Worm (Caenorhabditis elegans) whole organism, L1 larva: ENCODE data around the gene mrpl-51.

Experiments used
- C04F5.9 ChIP-seq: sonication (generic microtip); optimal IDR thresholded peaks from 2 replicates; lab custom pipeline; 2016; ENCODE audit warnings: missing genetic modification characterization, missing compliant biosample characterization
- C34B4.2 ChIP-seq: sonication (generic microtip); optimal IDR thresholded peaks from 2 replicates; lab custom pipeline; 2017; ENCODE audit warnings: mild to moderate bottlenecking, missing genetic modification characterization, missing compliant biosample characterization
- aha-1 ChIP-seq: fragments of 150-350 bp; optimal IDR thresholded peaks from 2 replicates; lab custom pipeline; 2014; ENCODE audit warnings: missing biosample characterization, missing genetic modification characterization
- alr-1 ChIP-seq: fragments of 200-800 bp; sonication (Bioruptor generic); optimal IDR thresholded peaks from 2 replicates; lab custom pipeline; 2018; ENCODE audit warnings: borderline replicate concordance, mild to moderate bottlenecking, missing genetic modification characterization, missing compliant biosample characterization
- ama-1 ChIP-seq: fragments of 150-350 bp; optimal IDR thresholded peaks from 2 replicates; lab custom pipeline; 2014
- blmp-1 ChIP-seq: fragments of 150-350 bp; optimal IDR thresholded peaks from 2 replicates; lab custom pipeline; 2014; ENCODE audit warnings: missing biosample characterization, missing genetic modification characterization
- ceh-63 ChIP-seq: fragments of 200-800 bp; sonication (Bioruptor generic); optimal IDR thresholded peaks from 2 replicates; lab custom pipeline; 2018; ENCODE audit warnings: mild to moderate bottlenecking, missing genetic modification characterization, missing compliant biosample characterization
- ceh-8 ChIP-seq: fragments of 200-800 bp; sonication (Bioruptor generic); optimal IDR thresholded peaks from 2 replicates; lab custom pipeline; 2018; ENCODE audit warnings: mild to moderate bottlenecking, missing genetic modification characterization, moderate library complexity, missing compliant biosample characterization
- ceh-90 ChIP-seq: sonication (generic microtip); optimal IDR thresholded peaks from 2 replicates; lab custom pipeline; 2016; ENCODE audit warnings: missing genetic modification characterization, missing compliant biosample characterization
- ces-1 ChIP-seq: fragments of 150-350 bp; optimal IDR thresholded peaks from 2 replicates; lab custom pipeline; 2014; ENCODE audit warnings: missing biosample characterization, missing genetic modification reagents, missing genetic modification characterization
- dpl-1 ChIP-seq, 3 experiments: fragments of 150-350 bp in 2 of 3; sonication (generic microtip) in 1 of 3; optimal IDR thresholded peaks; 2 replicates each; lab custom pipeline; 2014 to 2017; ENCODE audit warnings: missing biosample characterization in 3 of 3, missing genetic modification characterization in 3 of 3, missing genetic modification reagents in 3 of 3
- dsc-1 ChIP-seq: sonication (generic microtip); optimal IDR thresholded peaks from 2 replicates; lab custom pipeline; 2016; ENCODE audit warnings: mild to moderate bottlenecking, missing genetic modification characterization, missing compliant biosample characterization
- egl-13 ChIP-seq: sonication (generic microtip); optimal IDR thresholded peaks from 2 replicates; lab custom pipeline; 2016; ENCODE audit warnings: missing genotype, missing genetic modification reagents, missing genetic modification characterization, missing compliant biosample characterization
- elt-2 ChIP-seq: sonication (generic microtip); optimal IDR thresholded peaks from 2 replicates; lab custom pipeline; 2016; ENCODE audit warnings: missing genetic modification characterization, mild to moderate bottlenecking, inconsistent platforms, missing compliant biosample characterization, missing genetic modification reagents
- elt-3 ChIP-seq, 6 experiments: fragments of 150-350 bp in 1 of 6; sonication (generic microtip); optimal IDR thresholded peaks; 2 replicates each; lab custom pipeline; 2017 to 2018; ENCODE audit warnings: missing biosample characterization in 6 of 6, missing genetic modification characterization in 6 of 6, inconsistent platforms in 1 of 6
- ets-5 ChIP-seq: fragments of 200-800 bp; sonication (Bioruptor generic); IDR thresholded peaks from 2 replicates; pipeline ENCODE4 v1.3.6; 2022; ENCODE audit warnings: missing genetic modification characterization, missing compliant biosample characterization
- fkh-10 ChIP-seq: sonication (generic microtip); optimal IDR thresholded peaks from 2 replicates; lab custom pipeline; 2017; ENCODE audit warnings: missing biosample characterization, missing genetic modification reagents, missing genetic modification characterization
- grh-1 ChIP-seq: fragments of 200-800 bp; sonication (Bioruptor generic); IDR thresholded peaks from 2 replicates; pipeline ENCODE4 v1.3.6; 2022; ENCODE audit warnings: missing genetic modification reagents, missing genetic modification characterization, missing compliant biosample characterization
- hlh-17 ChIP-seq: fragments of 200-800 bp; sonication (Bioruptor generic); optimal IDR thresholded peaks from 2 replicates; lab custom pipeline; 2018; ENCODE audit warnings: missing genetic modification characterization, mild to moderate bottlenecking, missing compliant biosample characterization, moderate library complexity, borderline replicate concordance
- hlh-4 ChIP-seq: sonication (generic microtip); optimal IDR thresholded peaks from 2 replicates; lab custom pipeline; 2016; ENCODE audit warnings: mild to moderate bottlenecking, missing genetic modification characterization, missing compliant biosample characterization
- hpl-2 ChIP-seq: fragments of 150-350 bp; optimal IDR thresholded peaks from 2 replicates; lab custom pipeline; 2014; ENCODE audit warnings: missing biosample characterization, missing genetic modification reagents, missing genetic modification characterization
- irx-1 ChIP-seq: sonication (generic microtip); optimal IDR thresholded peaks from 2 replicates; lab custom pipeline; 2016; ENCODE audit warnings: missing genetic modification characterization, missing compliant biosample characterization
- lin-35 ChIP-seq, 2 experiments: fragments of 150-350 bp; optimal IDR thresholded peaks; 2 replicates each; lab custom pipeline; 2014; ENCODE audit warnings: missing biosample characterization in 2 of 2, missing genetic modification characterization in 2 of 2, missing genetic modification reagents in 2 of 2
- lin-39 ChIP-seq: fragments of 150-350 bp; optimal IDR thresholded peaks from 2 replicates; lab custom pipeline; 2014; ENCODE audit warnings: missing biosample characterization, missing genetic modification reagents, missing genetic modification characterization
- lir-3 ChIP-seq: sonication (generic microtip); optimal IDR thresholded peaks from 2 replicates; lab custom pipeline; 2016; ENCODE audit warnings: mild to moderate bottlenecking, missing genetic modification characterization, moderate library complexity, missing compliant biosample characterization; ENCODE audit not compliant: poor library complexity
- mab-9 ChIP-seq: fragments of 200-800 bp; sonication (Bioruptor generic); IDR thresholded peaks from 2 replicates; pipeline ENCODE4 v1.3.6; 2022; ENCODE audit warnings: missing genetic modification reagents, missing genetic modification characterization, missing compliant biosample characterization
- mdl-1 ChIP-seq, 2 experiments: fragments of 150-350 bp; optimal IDR thresholded peaks; 2 replicates each; lab custom pipeline; 2014 to 2017; ENCODE audit warnings: missing biosample characterization in 2 of 2, missing genetic modification characterization in 2 of 2, inconsistent platforms in 1 of 2
- mep-1 ChIP-seq: fragments of 150-350 bp; optimal IDR thresholded peaks from 2 replicates; lab custom pipeline; 2014; ENCODE audit warnings: missing biosample characterization, missing genetic modification characterization
- nhr-19 ChIP-seq: fragments of 200-800 bp; sonication (Bioruptor generic); conservative IDR thresholded peaks from 2 replicates; pipeline ENCODE4 v1.3.6; 2022; ENCODE audit warnings: missing genetic modification characterization, missing compliant biosample characterization
- nhr-20 ChIP-seq: sonication (generic microtip); optimal IDR thresholded peaks from 2 replicates; lab custom pipeline; 2016; ENCODE audit warnings: mild to moderate bottlenecking, missing genetic modification characterization, missing compliant biosample characterization
- nhr-28 ChIP-seq: fragments of 150-350 bp; optimal IDR thresholded peaks from 2 replicates; lab custom pipeline; 2014; ENCODE audit warnings: missing biosample characterization, missing genetic modification characterization
- nhr-47 ChIP-seq: sonication (generic microtip); optimal IDR thresholded peaks from 2 replicates; lab custom pipeline; 2016; ENCODE audit warnings: mild to moderate bottlenecking, missing genetic modification characterization, moderate library complexity, missing compliant biosample characterization
- nhr-71 ChIP-seq: sonication (generic microtip); optimal IDR thresholded peaks from 2 replicates; lab custom pipeline; 2016; ENCODE audit warnings: mild to moderate bottlenecking, missing genetic modification characterization, moderate library complexity, missing compliant biosample characterization
- nhr-77 ChIP-seq: fragments of 150-350 bp; optimal IDR thresholded peaks from 2 replicates; lab custom pipeline; 2014; ENCODE audit warnings: missing biosample characterization, missing genetic modification characterization
- nhr-85 ChIP-seq: sonication (generic microtip); peaks from one replicate; lab custom pipeline; 2016; ENCODE audit warnings: missing genetic modification characterization, inconsistent platforms, missing compliant biosample characterization
- pqm-1 ChIP-seq: sonication (generic microtip); optimal IDR thresholded peaks from 3 replicates; lab custom pipeline; 2017; ENCODE audit warnings: missing biosample characterization, missing genetic modification characterization
- rnt-1 ChIP-seq: sonication (generic microtip); optimal IDR thresholded peaks from 2 replicates; lab custom pipeline; 2016; ENCODE audit warnings: mild to moderate bottlenecking, missing genetic modification characterization, moderate library complexity, missing compliant biosample characterization
- skn-1 ChIP-seq: fragments of 150-350 bp; optimal IDR thresholded peaks from 2 replicates; lab custom pipeline; 2014; ENCODE audit warnings: missing biosample characterization, missing genetic modification characterization
- sup-37 ChIP-seq: fragments of 200-800 bp; sonication (Bioruptor generic); optimal IDR thresholded peaks from 2 replicates; lab custom pipeline; 2018; ENCODE audit warnings: mild to moderate bottlenecking, missing genetic modification characterization, missing compliant biosample characterization
- unc-130 ChIP-seq: fragments of 150-350 bp; optimal IDR thresholded peaks from 2 replicates; lab custom pipeline; 2017; ENCODE audit warnings: missing biosample characterization, missing genetic modification characterization, inconsistent platforms
- unc-30 ChIP-seq: sonication (generic microtip); optimal IDR thresholded peaks from 2 replicates; lab custom pipeline; 2017; ENCODE audit warnings: missing biosample characterization, missing genetic modification characterization
- vab-15 ChIP-seq: sonication (generic microtip); optimal IDR thresholded peaks from 2 replicates; lab custom pipeline; 2017; ENCODE audit warnings: missing genotype, mild to moderate bottlenecking, missing genetic modification characterization, missing compliant biosample characterization

mrpl-51 gene

ce11 chrIV:12036924-12037323, 5.8 kb downstream of the mrpl-51 start (continued):
- TF ChIP-seq hlh-4 (tag; lab: Kevin White, UChicago) (no peak), nhr-20 (tag; lab: Kevin White, UChicago) (no peak), ceh-90 (tag; lab: Kevin White, UChicago) (no peak), nhr-28 (tag; lab: Kevin White, UChicago) (no peak), ceh-63 (GFP tag; lab: Kevin White, UChicago) (no peak), nhr-85 (tag; lab: Kevin White, UChicago) (no peak), ets-5 (GFP tag; lab: Robert Waterston, UW) (no peak), ces-1 (GFP tag; lab: Kevin White, UChicago) (no peak), mab-9 (GFP tag; lab: Robert Waterston, UW) (no peak), unc-130 (tag; lab: Kevin White, UChicago) (no peak), hpl-2 (GFP tag; lab: Kevin White, UChicago) (no peak), pqm-1 (tag; lab: Kevin White, UChicago) (no peak), skn-1 (tag; lab: Kevin White, UChicago) (no peak), dsc-1 (tag; lab: Kevin White, UChicago) (no peak), nhr-77 (tag; lab: Kevin White, UChicago) (no peak), aha-1 (tag; lab: Kevin White, UChicago) (no peak), C34B4.2 (no peak), lir-3 (tag; lab: Kevin White, UChicago) (no peak), lin-39 (tag; lab: Kevin White, UChicago) (no peak), alr-1 (tag; lab: Kevin White, UChicago) (no peak), dpl-1 (GFP tag; optimal IDR thresholded peaks at IDR 0.05; lab: Kevin White, UChicago) (no peak), mep-1 (tag; lab: Kevin White, UChicago) (peak; percentile 17), rnt-1 (tag; lab: Kevin White, UChicago) (no peak), ama-1 (lab: Kevin White, UChicago) (peak; percentile 81), grh-1 (GFP tag; lab: Robert Waterston, UW) (no peak), elt-2 (tag; lab: Kevin White, UChicago) (no peak), nhr-19 (no peak; the same call in 1 of the 2 replicates), vab-15 (tag; lab: Kevin White, UChicago) (no peak), ceh-8 (no peak), fkh-10 (GFP tag; lab: Kevin White, UChicago) (no peak), elt-3 (tag; optimal IDR thresholded peaks at IDR 0.05; lab: Kevin White, UChicago) (no peak), nhr-47 (tag; lab: Kevin White, UChicago) (peak; percentile 42), hlh-17 (GFP tag; lab: Kevin White, UChicago) (no peak), mdl-1 (tag; optimal IDR thresholded peaks at IDR 0.05; lab: Kevin White, UChicago) (no peak)

- TF ChIP-seq nhr-71 (tag; lab: Kevin White, UChicago), result peak; percentile 2
- TF ChIP-seq unc-130 (tag; lab: Kevin White, UChicago), result no peak
- TF ChIP-seq C04F5.9 (tag; lab: Kevin White, UChicago), result no peak
- TF ChIP-seq sup-37 (GFP tag; lab: Kevin White, UChicago), result no peak
- no peak for TF ChIP-seq irx-1 (tag; lab: Kevin White, UChicago)
- peak in 1 of 2 experiments; percentile 50 for TF ChIP-seq lin-35 (GFP tag; optimal IDR thresholded peaks at IDR 0.05; lab: Kevin White, UChicago)
- no peak for TF ChIP-seq egl-13 (tag; lab: Kevin White, UChicago)
- TF ChIP-seq unc-30, result no peak
- peak; percentile 64 for TF ChIP-seq blmp-1 (tag; lab: Kevin White, UChicago)
- no peak for TF ChIP-seq grh-1 (GFP tag; lab: Robert Waterston, UW)
- peak; percentile 14 for TF ChIP-seq elt-2 (tag; lab: Kevin White, UChicago)
These were observed 9.3 kb downstream of the mrpl-51 start for ce11 chrIV:12040431-12040830.
